Fruit fly (Drosophila melanogaster) whole organism, embryonic: Measurements from ENCODE around the gene CG3165.
A peak's percentile ranks its signal among the peaks of the same experiment; 100 is the strongest.

Source experiments
- Antp ChIP-seq: fragments of 200-800 bp; sonication (Bioruptor generic); optimal IDR thresholded peaks from 3 replicates; lab custom pipeline; 2016; ENCODE audit warnings: missing biosample characterization, missing genetic modification characterization
- CG11456 ChIP-seq: fragments of 200-800 bp; sonication (Bioruptor generic); IDR thresholded peaks from 3 replicates; pipeline ENCODE4 v1.3.6; 2022; ENCODE audit warnings: missing biosample characterization, missing genetic modification characterization
- CG12155 ChIP-seq: fragments of 200-800 bp; sonication (Bioruptor generic); optimal IDR thresholded peaks from 3 replicates; lab custom pipeline; 2016; ENCODE audit warnings: missing biosample characterization, missing genetic modification characterization
- CG13424 ChIP-seq: fragments of 200-800 bp; sonication (Bioruptor generic); optimal IDR thresholded peaks from 2 replicates; lab custom pipeline; 2019; ENCODE audit warnings: missing biosample characterization, mild to moderate bottlenecking, missing genetic modification characterization, moderate library complexity
- CG1529 ChIP-seq: fragments of 200-800 bp; sonication (Bioruptor generic); optimal IDR thresholded peaks from 3 replicates; lab custom pipeline; 2018; ENCODE audit warnings: missing biosample characterization, missing genetic modification characterization
- CG1603 ChIP-seq: fragments of 200-800 bp; sonication (Bioruptor generic); optimal IDR thresholded peaks from 2 replicates; lab custom pipeline; 2019; ENCODE audit warnings: missing biosample characterization, mild to moderate bottlenecking, missing genetic modification characterization, moderate library complexity
- CG2120 ChIP-seq: fragments of 200-800 bp; sonication (Bioruptor generic); optimal IDR thresholded peaks from 3 replicates; lab custom pipeline; 2016; ENCODE audit warnings: missing biosample characterization, missing genetic modification characterization
- CG34422 ChIP-seq: fragments of 200-800 bp; sonication (Bioruptor generic); IDR thresholded peaks from 3 replicates; pipeline ENCODE4 v1.3.6; 2022; ENCODE audit warnings: missing biosample characterization, missing genetic modification characterization
- CG4424 ChIP-seq: fragments of 200-800 bp; sonication (Bioruptor generic); optimal IDR thresholded peaks from 3 replicates; lab custom pipeline; 2016; ENCODE audit warnings: missing biosample characterization, missing genetic modification characterization
- CG4730 ChIP-seq: fragments of 200-800 bp; sonication (Bioruptor generic); IDR thresholded peaks from 2 replicates; pipeline ENCODE4 v1.3.6; 2022; ENCODE audit warnings: missing biosample characterization, missing genetic modification characterization
- CG6654 ChIP-seq: fragments of 200-800 bp; sonication (Bioruptor generic); optimal IDR thresholded peaks from 2 replicates; lab custom pipeline; 2017; ENCODE audit warnings: missing biosample characterization, mild to moderate bottlenecking, missing genetic modification characterization
- CG6791 ChIP-seq: fragments of 200-800 bp; sonication (Bioruptor generic); IDR thresholded peaks from 3 replicates; pipeline ENCODE4 v1.3.6; 2022; ENCODE audit warnings: missing biosample characterization, missing genetic modification characterization; ENCODE audit not compliant: partially characterized antibody
- CG7357 ChIP-seq: fragments of 200-800 bp; sonication (Bioruptor generic); IDR thresholded peaks from 3 replicates; pipeline ENCODE4 v1.3.6; 2022; ENCODE audit warnings: missing biosample characterization, missing genetic modification characterization
- CG8281 ChIP-seq: fragments of 200-800 bp; sonication (Bioruptor generic); optimal IDR thresholded peaks from 2 replicates; lab custom pipeline; 2018; ENCODE audit warnings: missing biosample characterization, mild to moderate bottlenecking, missing genetic modification characterization, moderate library complexity
- CG9609 ChIP-seq: fragments of 200-800 bp; sonication (Bioruptor generic); optimal IDR thresholded peaks from 3 replicates; lab custom pipeline; 2016; ENCODE audit warnings: missing biosample characterization, missing genetic modification characterization
- CTCF ChIP-seq: fragments of 200-800 bp; sonication (Bioruptor generic); optimal IDR thresholded peaks from 2 replicates; lab custom pipeline; 2017; ENCODE audit warnings: missing biosample characterization, mild to moderate bottlenecking, missing genetic modification characterization, moderate library complexity
- D19B ChIP-seq: fragments of 200-800 bp; sonication (Bioruptor generic); optimal IDR thresholded peaks from 2 replicates; lab custom pipeline; 2017; ENCODE audit warnings: missing biosample characterization, mild to moderate bottlenecking, missing genetic modification characterization
- Doc2 ChIP-seq: fragments of 200-800 bp; sonication (Bioruptor generic); IDR thresholded peaks from 2 replicates; pipeline ENCODE4 v1.3.6; 2022; ENCODE audit warnings: missing biosample characterization, missing genetic modification characterization
- Fer3 ChIP-seq: fragments of 200-800 bp; sonication (Bioruptor generic); optimal IDR thresholded peaks from 2 replicates; lab custom pipeline; 2018; ENCODE audit warnings: missing biosample characterization, mild to moderate bottlenecking, missing genetic modification characterization, moderate library complexity
- H2.0 ChIP-seq: fragments of 200-800 bp; sonication (Bioruptor generic); IDR thresholded peaks from 2 replicates; pipeline ENCODE4 v1.3.6; 2022; ENCODE audit warnings: missing biosample characterization, missing genetic modification characterization
- Hey ChIP-seq: fragments of 200-800 bp; sonication (Bioruptor generic); optimal IDR thresholded peaks from 3 replicates; lab custom pipeline; 2018; ENCODE audit warnings: missing biosample characterization, mild to moderate bottlenecking, missing genetic modification characterization
- Hmx ChIP-seq: fragments of 200-800 bp; sonication (Bioruptor generic); optimal IDR thresholded peaks from 2 replicates; lab custom pipeline; 2016; ENCODE audit warnings: missing biosample characterization, missing genetic modification characterization
- Max ChIP-seq: fragments of 200-800 bp; sonication (Bioruptor generic); optimal IDR thresholded peaks from 2 replicates; lab custom pipeline; 2016; ENCODE audit warnings: missing biosample characterization, mild to moderate bottlenecking, missing genetic modification characterization
- NC2α ChIP-seq: fragments of 200-800 bp; sonication (Bioruptor generic); optimal IDR thresholded peaks from 2 replicates; lab custom pipeline; 2016; ENCODE audit warnings: missing biosample characterization, missing genetic modification characterization
- NC2β ChIP-seq: fragments of 200-800 bp; sonication (Bioruptor generic); optimal IDR thresholded peaks from 2 replicates; lab custom pipeline; 2016; ENCODE audit warnings: missing biosample characterization, missing genetic modification characterization
- Nf-YA ChIP-seq: fragments of 200-800 bp; sonication (Bioruptor generic); IDR thresholded peaks from 2 replicates; pipeline ENCODE4 v1.3.6; 2022; ENCODE audit warnings: missing biosample characterization, missing genetic modification characterization
- Nf-YB ChIP-seq: fragments of 200-800 bp; sonication (Bioruptor generic); optimal IDR thresholded peaks from 3 replicates; lab custom pipeline; 2019; ENCODE audit warnings: missing biosample characterization, mild to moderate bottlenecking, missing genetic modification characterization, moderate library complexity
- Poxn ChIP-seq: fragments of 200-800 bp; sonication (Bioruptor generic); IDR thresholded peaks from 2 replicates; pipeline ENCODE4 v1.3.6; 2022; ENCODE audit warnings: missing biosample characterization, missing genetic modification characterization
- Sin3A ChIP-seq: fragments of >200 bp; optimal IDR thresholded peaks from 2 replicates; lab custom pipeline; 2018
- Six4 ChIP-seq: fragments of 200-800 bp; sonication (Bioruptor generic); optimal IDR thresholded peaks from 2 replicates; lab custom pipeline; 2016; ENCODE audit warnings: missing biosample characterization, missing genetic modification characterization
- Sox100B ChIP-seq: fragments of 200-800 bp; sonication (Bioruptor generic); optimal IDR thresholded peaks from 3 replicates; lab custom pipeline; 2018; ENCODE audit warnings: missing biosample characterization, mild to moderate bottlenecking, missing genetic modification characterization
- Vsx1 ChIP-seq: fragments of 200-800 bp; sonication (Bioruptor generic); optimal IDR thresholded peaks from 2 replicates; lab custom pipeline; 2017; ENCODE audit warnings: missing biosample characterization, mild to moderate bottlenecking, missing genetic modification characterization, missing genetic modification reagents
- aop ChIP-seq: fragments of 200-800 bp; sonication (Bioruptor generic); IDR thresholded peaks from 2 replicates; pipeline ENCODE4 v1.3.6; 2022; ENCODE audit warnings: missing biosample characterization, missing genetic modification characterization
- ara ChIP-seq: fragments of 200-800 bp; sonication (Bioruptor generic); IDR thresholded peaks from 2 replicates; pipeline ENCODE4 v1.3.6; 2022; ENCODE audit warnings: missing biosample characterization, missing genetic modification characterization
- btn ChIP-seq: fragments of 200-800 bp; sonication (Bioruptor generic); optimal IDR thresholded peaks from 2 replicates; lab custom pipeline; 2016; ENCODE audit warnings: missing biosample characterization, missing genetic modification characterization
- dan ChIP-seq: fragments of 200-800 bp; sonication (Bioruptor generic); IDR thresholded peaks from 2 replicates; pipeline ENCODE4 v1.3.6; 2022; ENCODE audit warnings: missing biosample characterization, missing genetic modification characterization
- danr ChIP-seq: fragments of 200-800 bp; sonication (Bioruptor generic); IDR thresholded peaks from 2 replicates; pipeline ENCODE4 v1.3.6; 2022; ENCODE audit warnings: missing biosample characterization, missing genetic modification characterization
- emc ChIP-seq: fragments of 200-800 bp; sonication (Bioruptor generic); optimal IDR thresholded peaks from 2 replicates; lab custom pipeline; 2016; ENCODE audit warnings: missing biosample characterization, missing genetic modification characterization
- grn ChIP-seq: fragments of 200-800 bp; sonication (Bioruptor generic); optimal IDR thresholded peaks from 3 replicates; lab custom pipeline; 2017; ENCODE audit warnings: missing biosample characterization, missing genetic modification characterization
- h ChIP-seq: fragments of >200 bp; optimal IDR thresholded peaks from 2 replicates; lab custom pipeline; 2017
- hkb ChIP-seq, 2 experiments: fragments of 200-800 bp in 1 of 2; fragments of >200 bp in 1 of 2; sonication (Bioruptor generic) in 1 of 2; IDR thresholded peaks in 1 of 2; optimal IDR thresholded peaks in 1 of 2; 2 replicates each; pipeline versions ENCODE4 v1.3.6 to Lab custom; 2017 to 2022; ENCODE audit warnings: missing biosample characterization in 1 of 2, missing genetic modification characterization in 1 of 2
- ind ChIP-seq: fragments of 200-800 bp; sonication (Bioruptor generic); optimal IDR thresholded peaks from 3 replicates; lab custom pipeline; 2016; ENCODE audit warnings: missing biosample characterization, missing genetic modification characterization
- jing ChIP-seq: fragments of 200-800 bp; sonication (Bioruptor generic); optimal IDR thresholded peaks from 2 replicates; lab custom pipeline; 2018; ENCODE audit warnings: missing biosample characterization, mild to moderate bottlenecking, missing genetic modification characterization
- kah ChIP-seq: fragments of 200-800 bp; sonication (Bioruptor generic); optimal IDR thresholded peaks from 2 replicates; lab custom pipeline; 2018; ENCODE audit warnings: missing biosample characterization, mild to moderate bottlenecking, missing genetic modification characterization
- nom ChIP-seq: fragments of 200-800 bp; sonication (Bioruptor generic); optimal IDR thresholded peaks from 2 replicates; lab custom pipeline; 2017; ENCODE audit warnings: missing biosample characterization, missing genetic modification characterization, mild to moderate bottlenecking, moderate library complexity, missing genetic modification reagents
- peb ChIP-seq: fragments of 200-800 bp; sonication (Bioruptor generic); IDR thresholded peaks from 2 replicates; pipeline ENCODE4 v1.3.6; 2022; ENCODE audit warnings: missing biosample characterization, missing genetic modification characterization
- ranshi ChIP-seq: fragments of 200-800 bp; sonication (Bioruptor generic); IDR thresholded peaks from 2 replicates; pipeline ENCODE4 v1.3.6; 2022; ENCODE audit warnings: missing biosample characterization, missing genetic modification characterization
- run ChIP-seq: fragments of 200-800 bp; sonication (Bioruptor generic); optimal IDR thresholded peaks from 3 replicates; lab custom pipeline; 2018; ENCODE audit warnings: missing biosample characterization, mild to moderate bottlenecking, missing genetic modification characterization
- schlank ChIP-seq: fragments of 200-800 bp; sonication (Bioruptor generic); optimal IDR thresholded peaks from 2 replicates; lab custom pipeline; 2018; ENCODE audit warnings: missing biosample characterization, mild to moderate bottlenecking, missing genetic modification characterization
- sqz ChIP-seq: fragments of 200-800 bp; sonication (Bioruptor generic); optimal IDR thresholded peaks from 3 replicates; lab custom pipeline; 2018; ENCODE audit warnings: missing biosample characterization, mild to moderate bottlenecking, missing genetic modification characterization
- tin ChIP-seq: fragments of 200-800 bp; sonication (Bioruptor generic); optimal IDR thresholded peaks from 3 replicates; lab custom pipeline; 2016; ENCODE audit warnings: missing biosample characterization, missing genetic modification characterization
- tx ChIP-seq: fragments of 200-800 bp; sonication (Bioruptor generic); optimal IDR thresholded peaks from 2 replicates; lab custom pipeline; 2016; ENCODE audit warnings: missing biosample characterization, missing genetic modification characterization
- vfl ChIP-seq: fragments of 200-800 bp; sonication (Bioruptor generic); optimal IDR thresholded peaks from 2 replicates; lab custom pipeline; 2016; ENCODE audit warnings: missing biosample characterization, missing genetic modification characterization
- yki ChIP-seq: fragments of >200 bp; optimal IDR thresholded peaks from 3 replicates; lab custom pipeline; 2018
- zf30C ChIP-seq: fragments of 200-800 bp; sonication (Bioruptor generic); optimal IDR thresholded peaks from 3 replicates; lab custom pipeline; 2018; ENCODE audit warnings: missing biosample characterization, mild to moderate bottlenecking, missing genetic modification characterization

Gene CG3165

dm6 chr2L:3004601-3005000, 27.7 kb downstream of the CG3165 start (continued):
- TF ChIP-seq schlank (no peak), kah (GFP tag; lab: Kevin White, UChicago) (no peak), CG4424 (GFP tag; lab: Kevin White, UChicago) (no peak), h (no peak), dan (GFP tag; lab: Robert Waterston, UW) (no peak), CG9609 (no peak), tx (no peak), Hey (no peak), Antp (GFP tag; lab: Kevin White, UChicago) (no peak), Fer3 (no peak), Doc2 (GFP tag; lab: Robert Waterston, UW) (no peak), Sin3A (no peak), Six4 (no peak), CG6791 (GFP tag; lab: Robert Waterston, UW) (no peak), ind (GFP tag; lab: Kevin White, UChicago) (no peak), Nf-YA (GFP tag; lab: Robert Waterston, UW) (no peak), CG2120 (GFP tag; lab: Kevin White, UChicago) (no peak), CG6654 (no peak), ara (GFP tag; lab: Robert Waterston, UW) (0 out of 2 replicates have a peak, but pooled peaks have one; percentile 27), CG11456 (no peak), peb (GFP tag; lab: Robert Waterston, UW) (no peak), grn (GFP tag; lab: Kevin White, UChicago) (no peak), Hmx (GFP tag; lab: Kevin White, UChicago) (no peak), jing (GFP tag; lab: Kevin White, UChicago) (no peak), CG7357 (GFP tag; lab: Robert Waterston, UW) (no peak), CTCF (GFP tag; lab: Kevin White, UChicago) (no peak), CG13424 (no peak), CG8281 (no peak), CG34422 (GFP tag; lab: Robert Waterston, UW) (0 out of 3 replicates have a peak, but pooled peaks have one; percentile 20), sqz (GFP tag; lab: Kevin White, UChicago) (no peak), vfl (GFP tag; lab: Kevin White, UChicago) (no peak), NC2α (GFP tag; lab: Kevin White, UChicago) (no peak), Nf-YB (GFP tag; lab: Kevin White, UChicago) (no peak), Vsx1 (no peak), H2.0 (GFP tag; lab: Robert Waterston, UW) (no peak), emc (GFP tag; lab: Kevin White, UChicago) (no peak), CG4730 (GFP tag; lab: Robert Waterston, UW) (no peak), danr (GFP tag; lab: Robert Waterston, UW) (no peak), hkb (optimal IDR thresholded peaks at IDR 0.05; lab: Kevin White, UChicago) (no peak), hkb (GFP tag; IDR thresholded peaks at IDR 0.05; lab: Robert Waterston, UW) (no peak), Poxn (no peak), zf30C (GFP tag; lab: Kevin White, UChicago) (peak; percentile 30), tin (GFP tag; lab: Kevin White, UChicago) (no peak), run (tag; lab: Kevin White, UChicago) (no peak), btn (GFP tag; lab: Kevin White, UChicago) (no peak), Sox100B (GFP tag; lab: Kevin White, UChicago) (no peak), yki (no peak), NC2β (GFP tag; lab: Kevin White, UChicago) (no peak), CG12155 (GFP tag; lab: Kevin White, UChicago) (no peak), CG1603 (peak; percentile 26), D19B (GFP tag; lab: Kevin White, UChicago) (no peak), aop (GFP tag; lab: Robert Waterston, UW) (no peak), CG1529 (GFP tag; lab: Kevin White, UChicago) (no peak), Max (GFP tag; lab: Kevin White, UChicago) (no peak), ranshi (GFP tag; lab: Robert Waterston, UW) (no peak), nom (peak; percentile 25)
